Fruit fly (Drosophila melanogaster) whole organism, wandering third instar larva: ENCODE results near the gene Septin2.

Experiments
- Abd-B ChIP-seq: fragments of >200 bp; optimal IDR thresholded peaks from 2 replicates; lab custom pipeline; 2017; ENCODE audit warnings: missing biosample characterization, missing genetic modification characterization
- CG32264 ChIP-seq: fragments of 200-800 bp; sonication (Bioruptor generic); optimal IDR thresholded peaks from 2 replicates; lab custom pipeline; 2016; ENCODE audit warnings: missing biosample characterization, missing genetic modification characterization
- CG9705 ChIP-seq: fragments of 200-800 bp; sonication (Bioruptor generic); optimal IDR thresholded peaks from 2 replicates; lab custom pipeline; 2018; ENCODE audit warnings: missing biosample characterization, mild to moderate bottlenecking, missing genetic modification characterization
- CrebA ChIP-seq: fragments of 200-800 bp; sonication (Bioruptor generic); optimal IDR thresholded peaks from 2 replicates; lab custom pipeline; 2016; ENCODE audit warnings: missing biosample characterization, mild to moderate bottlenecking, missing genetic modification characterization, borderline replicate concordance
- Dfd ChIP-seq: fragments of >200 bp; optimal IDR thresholded peaks from 2 replicates; lab custom pipeline; 2017; ENCODE audit warnings: missing biosample characterization, missing genetic modification characterization
- Dif ChIP-seq: fragments of 200-275, 200-300 bp; sonication (Bioruptor generic); optimal IDR thresholded peaks from 2 replicates; lab custom pipeline; 2018; ENCODE audit warnings: missing biosample characterization, missing genetic modification characterization; ENCODE audit not compliant: partially characterized antibody
- GATAd ChIP-seq: sonication (Bioruptor generic); optimal IDR thresholded peaks from 2 replicates; lab custom pipeline; 2016; ENCODE audit warnings: missing biosample characterization, missing genetic modification characterization
- HLH106 ChIP-seq: fragments of 200-800 bp; optimal IDR thresholded peaks from 3 replicates; lab custom pipeline; 2019; ENCODE audit warnings: missing biosample characterization, mild to moderate bottlenecking, missing genetic modification characterization, moderate library complexity
- Hnf4 ChIP-seq: fragments of 200-800 bp; sonication (Bioruptor generic); optimal IDR thresholded peaks from 2 replicates; lab custom pipeline; 2016; ENCODE audit warnings: missing biosample characterization, mild to moderate bottlenecking, missing genetic modification characterization
- Hr78 ChIP-seq: fragments of >200 bp; optimal IDR thresholded peaks from 2 replicates; lab custom pipeline; 2017; ENCODE audit warnings: missing biosample characterization, missing genetic modification characterization
- Hr83 ChIP-seq: fragments of 200-300 bp; sonication (Bioruptor generic); optimal IDR thresholded peaks from 2 replicates; lab custom pipeline; 2016; ENCODE audit warnings: missing biosample characterization, mild to moderate bottlenecking, missing genetic modification characterization, moderate library complexity; ENCODE audit not compliant: poor library complexity, severe bottlenecking
- Jra ChIP-seq: sonication (Bioruptor generic); optimal IDR thresholded peaks from 2 replicates; lab custom pipeline; 2016; ENCODE audit warnings: missing biosample characterization, missing genetic modification characterization
- Mio ChIP-seq: sonication (Bioruptor generic); optimal IDR thresholded peaks from 2 replicates; lab custom pipeline; 2016; ENCODE audit warnings: missing biosample characterization, missing genetic modification characterization
- Myc ChIP-seq: fragments of >200 bp; optimal IDR thresholded peaks from 2 replicates; lab custom pipeline; 2017
- N ChIP-seq: fragments of >200 bp; optimal IDR thresholded peaks from 2 replicates; lab custom pipeline; 2018; ENCODE audit warnings: missing biosample characterization, missing external identifiers, missing genetic modification characterization
- OdsH ChIP-seq: fragments of 200-800 bp; sonication (Bioruptor generic); optimal IDR thresholded peaks from 2 replicates; lab custom pipeline; 2016; ENCODE audit warnings: missing biosample characterization, mild to moderate bottlenecking, missing genetic modification characterization
- Rel ChIP-seq, 2 experiments: fragments of 200-800 bp; sonication (Bioruptor generic) in 1 of 2; optimal IDR thresholded peaks; 2 replicates in 1 of 2; 3 replicates in 1 of 2; lab custom pipeline; 2016 to 2019; ENCODE audit warnings: mild to moderate bottlenecking in 2 of 2, missing biosample characterization in 2 of 2, missing genetic modification characterization in 2 of 2, moderate library complexity in 1 of 2
- Sp1 ChIP-seq: fragments of 200-800 bp; sonication (Bioruptor generic); optimal IDR thresholded peaks from 3 replicates; lab custom pipeline; 2019; ENCODE audit warnings: missing biosample characterization, mild to moderate bottlenecking, missing genetic modification characterization, moderate library complexity
- Vsx2 ChIP-seq: fragments of 200-300, 225-300 bp; sonication (Bioruptor generic); optimal IDR thresholded peaks from 2 replicates; lab custom pipeline; 2018; ENCODE audit warnings: missing biosample characterization, missing genetic modification characterization; ENCODE audit not compliant: partially characterized antibody
- br ChIP-seq: fragments of 200-800 bp; sonication (Bioruptor generic); optimal IDR thresholded peaks from 2 replicates; lab custom pipeline; 2016; ENCODE audit warnings: missing biosample characterization, missing genetic modification characterization
- brk ChIP-seq: fragments of 200-800 bp; sonication (Bioruptor generic); optimal IDR thresholded peaks from 2 replicates; lab custom pipeline; 2016; ENCODE audit warnings: missing biosample characterization, mild to moderate bottlenecking, missing genetic modification characterization
- dl ChIP-seq, 2 experiments: fragments of 175-275, 200-275 bp in 1 of 2; fragments of 200-275 bp in 1 of 2; sonication (Bioruptor generic); optimal IDR thresholded peaks; lab custom pipeline; 2018; ENCODE audit warnings: mild to moderate bottlenecking in 2 of 2, missing biosample characterization in 2 of 2, missing genetic modification characterization in 2 of 2, moderate library complexity in 2 of 2; ENCODE audit not compliant: partially characterized antibody in 2 of 2, insufficient read depth in 1 of 2
- dmrt93B ChIP-seq: fragments of 200-800 bp; sonication (Bioruptor generic); optimal IDR thresholded peaks from 2 replicates; lab custom pipeline; 2018; ENCODE audit warnings: missing biosample characterization, mild to moderate bottlenecking, missing genetic modification characterization
- dsf ChIP-seq: sonication (Bioruptor generic); optimal IDR thresholded peaks from 2 replicates; lab custom pipeline; 2016; ENCODE audit warnings: missing biosample characterization, missing genetic modification characterization, borderline replicate concordance
- ey ChIP-seq: fragments of 200-800 bp; sonication (Bioruptor generic); optimal IDR thresholded peaks from 2 replicates; lab custom pipeline; 2016; ENCODE audit warnings: missing biosample characterization, missing genetic modification characterization
- foxo ChIP-seq, 2 experiments: fragments of 200-800 bp; sonication (Bioruptor generic); optimal IDR thresholded peaks; 2 replicates in 1 of 2; 3 replicates in 1 of 2; lab custom pipeline; 2016 to 2017; ENCODE audit warnings: missing biosample characterization in 2 of 2, missing genetic modification characterization in 2 of 2
- fru ChIP-seq: fragments of 200-800 bp; sonication (Bioruptor generic); optimal IDR thresholded peaks from 3 replicates; lab custom pipeline; 2016; ENCODE audit warnings: missing biosample characterization, mild to moderate bottlenecking, missing genetic modification characterization
- h ChIP-seq: fragments of 200-800 bp; sonication (Bioruptor generic); optimal IDR thresholded peaks from 3 replicates; lab custom pipeline; 2016; ENCODE audit warnings: missing biosample characterization, mild to moderate bottlenecking, missing genetic modification characterization
- jim ChIP-seq: fragments of 175-275, 200-325 bp; sonication (Bioruptor generic); optimal IDR thresholded peaks from 2 replicates; lab custom pipeline; 2016; ENCODE audit warnings: missing biosample characterization, mild to moderate bottlenecking, missing genetic modification characterization
- lola ChIP-seq: fragments of >200 bp; optimal IDR thresholded peaks from 2 replicates; lab custom pipeline; 2017; ENCODE audit warnings: missing biosample characterization, missing genetic modification characterization
- pan ChIP-seq: fragments of >200 bp; optimal IDR thresholded peaks from 2 replicates; lab custom pipeline; 2017
- psq ChIP-seq: fragments of 200-800 bp; sonication (Bioruptor generic); optimal IDR thresholded peaks from 3 replicates; lab custom pipeline; 2017; ENCODE audit warnings: missing biosample characterization, mild to moderate bottlenecking, missing genetic modification characterization, moderate library complexity
- rgr ChIP-seq: fragments of 200-800 bp; sonication (Bioruptor generic); optimal IDR thresholded peaks from 3 replicates; lab custom pipeline; 2016; ENCODE audit warnings: missing biosample characterization, mild to moderate bottlenecking, missing genetic modification characterization
- sage ChIP-seq: fragments of 200-800 bp; sonication (Bioruptor generic); optimal IDR thresholded peaks from 2 replicates; lab custom pipeline; 2016; ENCODE audit warnings: missing biosample characterization, mild to moderate bottlenecking, missing genetic modification characterization
- sv ChIP-seq: fragments of 200-800 bp; sonication (Bioruptor generic); optimal IDR thresholded peaks from 3 replicates; lab custom pipeline; 2016; ENCODE audit warnings: missing biosample characterization, missing genetic modification characterization
- tai ChIP-seq: sonication (Bioruptor generic); optimal IDR thresholded peaks from 2 replicates; lab custom pipeline; 2016; ENCODE audit warnings: missing biosample characterization, missing genetic modification characterization
- usp ChIP-seq: fragments of >200 bp; optimal IDR thresholded peaks from 2 replicates; lab custom pipeline; 2017; ENCODE audit warnings: missing biosample characterization, missing genetic modification characterization
- woc ChIP-seq: sonication (Bioruptor generic); optimal IDR thresholded peaks from 2 replicates; lab custom pipeline; 2016; ENCODE audit warnings: missing biosample characterization, mild to moderate bottlenecking, missing genetic modification characterization

Septin2 gene

dm6 chr3R:20593463-20593838 is 5.3 kb upstream of the Septin2 start:
- TF ChIP-seq Sp1 (GFP tag; lab: Kevin White, UChicago) (no peak), N (no peak), Hr78 (GFP tag; lab: Kevin White, UChicago) (no peak), Dif (GFP tag; lab: Kevin White, UChicago) (no peak), sv (GFP tag; lab: Kevin White, UChicago) (no peak), OdsH (GFP tag; lab: Kevin White, UChicago) (no peak), Mio (GFP tag; lab: Kevin White, UChicago) (no peak), pan (lab: Kevin White, UChicago) (no peak), Hnf4 (GFP tag; lab: Kevin White, UChicago) (no peak), brk (GFP tag; lab: Kevin White, UChicago) (no peak), Hr83 (no peak), usp (GFP tag; lab: Kevin White, UChicago) (no peak)

DNA sequence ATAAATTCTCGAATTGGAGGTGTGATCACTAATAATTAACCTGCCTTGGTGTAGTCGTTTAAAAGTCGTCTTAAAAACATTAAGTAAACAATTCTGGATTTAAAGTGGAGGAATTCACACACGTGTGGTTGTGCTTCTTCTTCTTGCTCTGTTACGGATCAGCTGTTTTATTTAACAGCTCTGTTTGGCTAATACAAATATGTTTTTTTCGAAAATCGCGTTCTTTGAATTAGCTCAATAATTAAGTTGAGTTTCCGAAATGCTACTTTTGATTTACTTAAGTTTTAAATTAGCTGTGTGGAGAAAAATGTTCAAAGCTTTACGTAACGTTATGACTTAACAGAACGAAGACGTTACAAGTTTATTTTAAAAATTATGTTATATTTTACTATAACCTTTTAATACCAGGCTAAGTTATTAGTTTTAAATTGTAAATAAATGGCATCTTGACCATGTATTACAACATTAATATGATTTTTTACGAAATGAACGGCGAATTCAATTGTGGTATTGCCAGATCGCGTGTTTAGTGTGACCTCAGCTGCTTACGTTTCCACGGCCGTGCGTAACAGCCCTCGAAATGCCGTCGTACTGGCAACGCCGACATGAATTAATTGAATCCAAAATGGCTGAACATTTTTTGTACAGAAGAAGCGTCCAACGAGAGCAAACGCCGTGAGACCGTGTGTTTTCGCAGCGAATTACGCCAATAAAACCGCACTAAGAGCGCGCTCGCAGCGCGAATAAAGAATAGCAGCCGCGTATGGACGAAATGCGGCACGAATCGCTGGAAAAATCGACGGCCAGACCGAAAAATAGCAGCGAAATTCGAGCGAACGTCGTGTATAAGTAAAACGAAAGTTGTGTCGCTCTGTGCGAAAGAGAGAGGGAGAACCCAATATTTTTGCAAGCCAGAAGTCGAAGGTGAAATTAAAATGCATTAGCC is 4.6 kb upstream of the Septin2 start, which contains the start of the genes Pus1 and bon:
Gene Pus1 (minus strand): TSS at position 155 of the 946 bp plus-strand sequence.
Gene bon (plus strand): TSS at position 623 of the 946 bp plus-strand sequence.
- TF ChIP-seq foxo (GFP tag; optimal IDR thresholded peaks at IDR 0.05; lab: Kevin White, UChicago) (peak in 1 of 2 experiments; percentile 59), dl (GFP tag; optimal IDR thresholded peaks at IDR 0.05; lab: Kevin White, UChicago; ENCODE audit: insufficient read depth in 1 of 2, partially characterized antibody in 2 of 2) (no peak), rgr (peak; percentile 30), Jra (GFP tag; lab: Kevin White, UChicago) (peak; percentile 12), CG9705 (GFP tag; lab: Kevin White, UChicago) (no peak), Abd-B (GFP tag; lab: Kevin White, UChicago) (no peak), Sp1 (GFP tag; lab: Kevin White, UChicago) (peak; percentile 15), GATAd (GFP tag; lab: Kevin White, UChicago) (no peak), Rel (GFP tag; optimal IDR thresholded peaks at IDR 0.05; lab: Kevin White, UChicago) (no peak), Rel (tag; optimal IDR thresholded peaks at IDR 0.05; lab: Kevin White, UChicago) (peak; percentile 61), pan (lab: Kevin White, UChicago) (no peak), usp (GFP tag; lab: Kevin White, UChicago) (no peak), Mio (GFP tag; lab: Kevin White, UChicago) (no peak), dsf (no peak), jim (GFP tag; lab: Kevin White, UChicago) (no peak), Dfd (no peak), br (no peak), brk (GFP tag; lab: Kevin White, UChicago) (peak; percentile 62), CrebA (GFP tag; lab: Kevin White, UChicago) (no peak), Hnf4 (GFP tag; lab: Kevin White, UChicago) (peak; percentile 6), tai (GFP tag; lab: Kevin White, UChicago) (no peak), HLH106 (tag; lab: Kevin White, UChicago) (peak; percentile 5), Dif (GFP tag; lab: Kevin White, UChicago) (peak; percentile 29), h (peak; percentile 36), CG32264 (no peak), OdsH (GFP tag; lab: Kevin White, UChicago) (no peak), fru (GFP tag; lab: Kevin White, UChicago) (peak; percentile 1), Hr83 (peak; percentile 39), dmrt93B (GFP tag; lab: Kevin White, UChicago) (no peak), sage (GFP tag; lab: Kevin White, UChicago) (peak; percentile 46), psq (GFP tag; lab: Kevin White, UChicago) (peak; percentile 40), Vsx2 (GFP tag; lab: Kevin White, UChicago) (peak; percentile 89), Myc (peak; percentile 24)

DNA sequence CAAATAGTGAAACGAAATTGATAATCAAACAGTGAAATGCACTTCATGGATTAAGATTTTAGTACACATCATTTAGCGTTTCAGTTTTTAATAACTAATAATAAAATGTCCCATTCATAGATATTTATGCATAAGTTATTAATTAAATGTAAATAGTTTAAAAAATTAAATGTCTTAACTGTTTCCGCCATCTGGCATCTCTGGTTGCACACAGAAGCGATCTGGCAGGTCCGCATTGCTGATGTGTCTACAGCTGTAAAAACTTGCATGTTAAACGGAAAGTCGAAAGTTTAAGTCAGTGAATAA is 277 bp upstream of the Septin2 start, which contains the start of gene Srp72:
Gene Srp72 (plus strand): TSS at position 232 of the 306 bp plus-strand sequence.
- TF ChIP-seq fru (GFP tag; lab: Kevin White, UChicago) (peak; percentile 40), dsf (peak; percentile 45), HLH106 (tag; lab: Kevin White, UChicago) (peak; percentile 50), brk (GFP tag; lab: Kevin White, UChicago) (no peak), Hnf4 (GFP tag; lab: Kevin White, UChicago) (peak; percentile 39), CG9705 (GFP tag; lab: Kevin White, UChicago) (peak; percentile 47), woc (no peak), Rel (GFP tag; optimal IDR thresholded peaks at IDR 0.05; lab: Kevin White, UChicago) (no peak), Rel (tag; optimal IDR thresholded peaks at IDR 0.05; lab: Kevin White, UChicago) (no peak), rgr (peak; percentile 44), Jra (GFP tag; lab: Kevin White, UChicago) (no peak), jim (GFP tag; lab: Kevin White, UChicago) (no peak), Dfd (no peak), Hr83 (peak; percentile 35), OdsH (GFP tag; lab: Kevin White, UChicago) (peak; percentile 17), N (no peak), Sp1 (GFP tag; lab: Kevin White, UChicago) (peak; percentile 45), GATAd (GFP tag; lab: Kevin White, UChicago) (peak; percentile 26), usp (GFP tag; lab: Kevin White, UChicago) (no peak), br (peak; percentile 25), Vsx2 (GFP tag; lab: Kevin White, UChicago) (no peak), h (peak; percentile 50), Myc (no peak), dmrt93B (GFP tag; lab: Kevin White, UChicago) (no peak), CG32264 (no peak), tai (GFP tag; lab: Kevin White, UChicago) (no peak), lola (GFP tag; lab: Kevin White, UChicago) (no peak), sage (GFP tag; lab: Kevin White, UChicago) (peak; percentile 59), CrebA (GFP tag; lab: Kevin White, UChicago) (no peak), ey (peak; percentile 12)
